Worm (Caenorhabditis elegans) whole organism, L2 larva: ENCODE data around the gene msp-77.

Source experiments
- snpc-4 ChIP-seq: fragments of 150-350 bp; optimal IDR thresholded peaks from 2 replicates; lab custom pipeline; 2014; ENCODE audit warnings: missing biosample characterization, missing genetic modification characterization
- unc-62 ChIP-seq: fragments of 150-350 bp; optimal IDR thresholded peaks from 2 replicates; lab custom pipeline; 2014; ENCODE audit warnings: missing biosample characterization, missing genetic modification reagents, missing genetic modification characterization

DNA sequence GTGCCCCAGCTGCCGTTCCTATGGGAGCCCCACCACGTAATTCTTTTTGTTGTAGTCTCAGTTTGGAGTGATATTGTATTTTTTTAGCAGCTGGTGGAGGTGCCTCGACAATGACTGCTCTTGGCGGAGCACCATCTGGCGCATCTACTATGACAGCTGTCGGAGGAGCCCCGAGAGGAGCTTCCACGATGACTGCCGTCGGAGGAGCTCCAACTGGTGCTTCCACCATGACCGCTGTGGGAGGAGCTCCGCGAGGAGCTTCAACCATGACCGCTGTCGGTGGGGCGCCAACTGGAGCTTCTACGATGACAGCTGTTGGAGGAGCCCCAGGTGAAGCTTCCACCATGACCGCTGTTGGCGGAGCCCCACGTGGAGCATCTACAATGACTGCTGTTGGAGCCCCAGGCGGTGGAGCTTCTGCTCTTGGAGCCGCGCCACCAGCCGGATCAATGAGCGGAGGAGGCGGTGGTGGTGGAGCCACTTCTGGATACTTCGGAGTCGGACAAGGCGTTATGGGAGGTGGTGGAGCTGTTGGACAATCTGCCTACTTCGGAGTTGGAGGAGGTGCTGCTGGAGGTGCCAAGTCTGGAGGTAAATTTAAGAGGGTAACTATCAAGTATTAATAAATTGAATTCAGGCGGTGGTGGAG lies 41.5 kb upstream of the msp-77 start:
- TF ChIP-seq unc-62 (GFP tag; lab: Kevin White, UChicago) (no peak), snpc-4 (tag; lab: Kevin White, UChicago) (no peak)
